Worm (Caenorhabditis elegans) whole organism, late embryonic: ENCODE measurements around the gene cogc-8.

Source experiments
- C08G9.2 ChIP-seq: sonication (generic microtip); optimal IDR thresholded peaks from 2 replicates; lab custom pipeline; 2016; ENCODE audit warnings: mild to moderate bottlenecking, missing genetic modification characterization, moderate library complexity, missing compliant biosample characterization
- C38D4.7 ChIP-seq: fragments of 200-800 bp; sonication (Bioruptor generic); optimal IDR thresholded peaks from 2 replicates; lab custom pipeline; 2018; ENCODE audit warnings: mild to moderate bottlenecking, missing genetic modification characterization, moderate library complexity, missing compliant biosample characterization
- F13H6.1 ChIP-seq: sonication (generic microtip); optimal IDR thresholded peaks from 2 replicates; lab custom pipeline; 2016; ENCODE audit warnings: missing genetic modification characterization, missing compliant biosample characterization
- ahr-1 ChIP-seq: sonication (generic microtip); optimal IDR thresholded peaks from 2 replicates; lab custom pipeline; 2016; ENCODE audit warnings: missing genetic modification characterization, missing compliant biosample characterization
- ama-1 ChIP-seq: fragments of 150-350 bp; optimal IDR thresholded peaks from 2 replicates; lab custom pipeline; 2014
- ceh-18 ChIP-seq: sonication (generic microtip); optimal IDR thresholded peaks from 2 replicates; lab custom pipeline; 2016; ENCODE audit warnings: missing genetic modification characterization, missing compliant biosample characterization
- ceh-19 ChIP-seq: fragments of 200-800 bp; sonication (Bioruptor generic); optimal IDR thresholded peaks from 2 replicates; lab custom pipeline; 2018; ENCODE audit warnings: mild to moderate bottlenecking, missing genetic modification characterization, missing compliant biosample characterization
- ceh-2 ChIP-seq: sonication (generic microtip); optimal IDR thresholded peaks from 2 replicates; lab custom pipeline; 2016; ENCODE audit warnings: missing genotype, missing genetic modification characterization, missing compliant biosample characterization
- ceh-22 ChIP-seq: sonication (generic microtip); optimal IDR thresholded peaks from 2 replicates; lab custom pipeline; 2017; ENCODE audit warnings: missing biosample characterization, missing genetic modification characterization
- ceh-24 ChIP-seq: sonication (generic microtip); optimal IDR thresholded peaks from 2 replicates; lab custom pipeline; 2016; ENCODE audit warnings: mild to moderate bottlenecking, missing genetic modification characterization, missing compliant biosample characterization
- ceh-31 ChIP-seq: sonication (generic microtip); optimal IDR thresholded peaks from 2 replicates; lab custom pipeline; 2016; ENCODE audit warnings: missing genetic modification characterization, missing compliant biosample characterization
- ceh-34 ChIP-seq: sonication (generic microtip); optimal IDR thresholded peaks from 2 replicates; lab custom pipeline; 2016; ENCODE audit warnings: mild to moderate bottlenecking, missing genetic modification characterization, missing compliant biosample characterization
- ceh-48 ChIP-seq: sonication (generic microtip); optimal IDR thresholded peaks from 2 replicates; lab custom pipeline; 2016; ENCODE audit warnings: missing genetic modification characterization, inconsistent platforms, missing compliant biosample characterization
- ceh-6 ChIP-seq: fragments of 200-800 bp; sonication (Bioruptor generic); optimal IDR thresholded peaks from 2 replicates; lab custom pipeline; 2018; ENCODE audit warnings: mild to moderate bottlenecking, missing genetic modification characterization, missing compliant biosample characterization
- ceh-9 ChIP-seq: sonication (generic microtip); optimal IDR thresholded peaks from 2 replicates; lab custom pipeline; 2016; ENCODE audit warnings: mild to moderate bottlenecking, missing genetic modification characterization, inconsistent platforms, missing compliant biosample characterization
- che-1 ChIP-seq: sonication (generic microtip); optimal IDR thresholded peaks from 2 replicates; lab custom pipeline; 2016; ENCODE audit warnings: mild to moderate bottlenecking, missing genetic modification characterization, missing compliant biosample characterization
- dmd-4 ChIP-seq: sonication (generic microtip); optimal IDR thresholded peaks from 2 replicates; lab custom pipeline; 2016; ENCODE audit warnings: borderline replicate concordance, missing genetic modification characterization, missing compliant biosample characterization
- elt-2 ChIP-seq: sonication (generic microtip); optimal IDR thresholded peaks from 2 replicates; lab custom pipeline; 2016; ENCODE audit warnings: missing genetic modification reagents, missing genetic modification characterization, missing compliant biosample characterization
- ets-4 ChIP-seq: sonication (generic microtip); optimal IDR thresholded peaks from 2 replicates; lab custom pipeline; 2016; ENCODE audit warnings: missing genetic modification characterization, missing compliant biosample characterization
- eyg-1 ChIP-seq: sonication (generic microtip); optimal IDR thresholded peaks from 2 replicates; lab custom pipeline; 2016; ENCODE audit warnings: missing genotype, missing genetic modification characterization, missing compliant biosample characterization
- fax-1 ChIP-seq: sonication (generic microtip); optimal IDR thresholded peaks from 2 replicates; lab custom pipeline; 2016; ENCODE audit warnings: missing genotype, missing genetic modification characterization, missing compliant biosample characterization
- fkh-6 ChIP-seq: sonication (generic microtip); optimal IDR thresholded peaks from 2 replicates; lab custom pipeline; 2016; ENCODE audit warnings: missing genetic modification characterization, missing compliant biosample characterization
- gmeb-2 ChIP-seq: sonication (generic microtip); optimal IDR thresholded peaks from 2 replicates; lab custom pipeline; 2016; ENCODE audit warnings: missing genetic modification characterization, inconsistent platforms, missing compliant biosample characterization
- hlh-15 ChIP-seq: sonication (generic microtip); optimal IDR thresholded peaks from 2 replicates; lab custom pipeline; 2016; ENCODE audit warnings: missing genetic modification characterization, missing compliant biosample characterization
- hlh-6 ChIP-seq: sonication (generic microtip); optimal IDR thresholded peaks from 2 replicates; lab custom pipeline; 2016; ENCODE audit warnings: missing genotype, missing genetic modification characterization, missing compliant biosample characterization
- hlh-8 ChIP-seq: sonication (generic microtip); optimal IDR thresholded peaks from 2 replicates; lab custom pipeline; 2016; ENCODE audit warnings: missing genotype, missing genetic modification characterization, missing compliant biosample characterization
- lim-6 ChIP-seq: sonication (generic microtip); optimal IDR thresholded peaks from 2 replicates; lab custom pipeline; 2016; ENCODE audit warnings: missing genetic modification characterization, missing compliant biosample characterization
- lin-11 ChIP-seq: fragments of 200-800 bp; sonication (Bioruptor generic); optimal IDR thresholded peaks from 2 replicates; lab custom pipeline; 2018; ENCODE audit warnings: mild to moderate bottlenecking, missing genetic modification characterization, missing compliant biosample characterization
- mec-3 ChIP-seq: sonication (generic microtip); optimal IDR thresholded peaks from 2 replicates; lab custom pipeline; 2016; ENCODE audit warnings: borderline replicate concordance, missing genetic modification characterization, missing compliant biosample characterization
- nfya-1 ChIP-seq: sonication (generic microtip); optimal IDR thresholded peaks from 2 replicates; lab custom pipeline; 2017; ENCODE audit warnings: missing genetic modification characterization, mild to moderate bottlenecking, missing compliant biosample characterization, antibody characterized with exemption, moderate library complexity
- npax-4 ChIP-seq: sonication (generic microtip); optimal IDR thresholded peaks from 2 replicates; lab custom pipeline; 2016; ENCODE audit warnings: missing genetic modification characterization, missing compliant biosample characterization
- odd-2 ChIP-seq: sonication (generic microtip); optimal IDR thresholded peaks from 2 replicates; lab custom pipeline; 2017; ENCODE audit warnings: antibody characterized with exemption, mild to moderate bottlenecking, missing genetic modification characterization, missing compliant biosample characterization
- pat-9 ChIP-seq: fragments of 200-800 bp; sonication (Bioruptor generic); optimal IDR thresholded peaks from 2 replicates; lab custom pipeline; 2018; ENCODE audit warnings: mild to moderate bottlenecking, missing genetic modification characterization, moderate library complexity, missing compliant biosample characterization
- pha-2 ChIP-seq: sonication (generic microtip); optimal IDR thresholded peaks from 2 replicates; lab custom pipeline; 2017; ENCODE audit warnings: mild to moderate bottlenecking, missing genetic modification characterization, missing compliant biosample characterization
- pha-4 ChIP-seq: fragments of 150-350 bp; optimal IDR thresholded peaks from 2 replicates; lab custom pipeline; 2018; ENCODE audit warnings: missing biosample characterization, missing genetic modification reagents, missing genetic modification characterization
- pqm-1 ChIP-seq: sonication (generic microtip); optimal IDR thresholded peaks from 2 replicates; lab custom pipeline; 2016; ENCODE audit warnings: missing genetic modification characterization, missing compliant biosample characterization
- ref-2 ChIP-seq: sonication (generic microtip); optimal IDR thresholded peaks from 2 replicates; lab custom pipeline; 2016; ENCODE audit warnings: missing genetic modification characterization, missing compliant biosample characterization
- rnt-1 ChIP-seq: sonication (generic microtip); optimal IDR thresholded peaks from 2 replicates; lab custom pipeline; 2016; ENCODE audit warnings: missing genetic modification characterization, missing compliant biosample characterization
- sox-2 ChIP-seq: fragments of 200-800 bp; sonication (Bioruptor generic); IDR thresholded peaks from 2 replicates; pipeline ENCODE4 v1.3.6; 2022; ENCODE audit warnings: missing genetic modification reagents, missing genetic modification characterization, missing compliant biosample characterization
- syd-9 ChIP-seq: sonication (generic microtip); optimal IDR thresholded peaks from 2 replicates; lab custom pipeline; 2016; ENCODE audit warnings: mild to moderate bottlenecking, missing genetic modification characterization, moderate library complexity, missing compliant biosample characterization
- tbx-2 ChIP-seq: sonication (generic microtip); optimal IDR thresholded peaks from 2 replicates; lab custom pipeline; 2016; ENCODE audit warnings: missing genetic modification characterization, missing compliant biosample characterization
- tbx-7 ChIP-seq: sonication (generic microtip); optimal IDR thresholded peaks from 2 replicates; lab custom pipeline; 2016; ENCODE audit warnings: missing genotype, missing genetic modification characterization, missing compliant biosample characterization
- ttx-3 ChIP-seq: sonication (generic microtip); optimal IDR thresholded peaks from 2 replicates; lab custom pipeline; 2016; ENCODE audit warnings: missing genetic modification reagents, missing genetic modification characterization, missing compliant biosample characterization
- unc-3 ChIP-seq, 2 experiments: fragments of 200-800 bp in 1 of 2; sonication (Bioruptor generic) in 1 of 2; sonication (generic microtip) in 1 of 2; conservative IDR thresholded peaks in 1 of 2; optimal IDR thresholded peaks in 1 of 2; 2 replicates each; pipeline versions ENCODE4 v1.3.6 to Lab custom; 2016 to 2022; ENCODE audit warnings: missing compliant biosample characterization in 2 of 2, missing genetic modification characterization in 2 of 2, missing genetic modification reagents in 1 of 2
- unc-42 ChIP-seq: sonication (generic microtip); optimal IDR thresholded peaks from 2 replicates; lab custom pipeline; 2016; ENCODE audit warnings: missing genotype, missing genetic modification characterization, missing compliant biosample characterization
- unc-55 ChIP-seq: sonication (generic microtip); optimal IDR thresholded peaks from 2 replicates; lab custom pipeline; 2017; ENCODE audit warnings: missing biosample characterization, missing genetic modification reagents, missing genetic modification characterization
- unc-86 ChIP-seq: sonication (generic microtip); optimal IDR thresholded peaks from 2 replicates; lab custom pipeline; 2016; ENCODE audit warnings: missing genetic modification characterization, missing compliant biosample characterization
- zip-5 ChIP-seq: sonication (generic microtip); optimal IDR thresholded peaks from 2 replicates; lab custom pipeline; 2016; ENCODE audit warnings: missing genetic modification characterization, missing compliant biosample characterization
- ztf-16 ChIP-seq: sonication (generic microtip); optimal IDR thresholded peaks from 2 replicates; lab custom pipeline; 2017; ENCODE audit warnings: missing genetic modification characterization, missing compliant biosample characterization

Gene cogc-8

ce11 chrIV:240257-240754, at the start of gene cogc-8, which contains the start of gene fnta-1:
Gene cogc-8, plus strand, starts transcription at chrIV:240451.
Gene fnta-1, minus strand, starts transcription at chrIV:240307.
- TF ChIP-seq ceh-48 (tag; lab: Kevin White, UChicago) (no peak), ceh-6 (no peak), ceh-31 (peak; percentile 12), sox-2 (no peak), zip-5 (tag; lab: Kevin White, UChicago) (no peak), eyg-1 (tag; lab: Kevin White, UChicago) (no peak), unc-42 (tag; lab: Kevin White, UChicago) (peak; percentile 18), ceh-22 (tag; lab: Kevin White, UChicago) (no peak), che-1 (tag; lab: Kevin White, UChicago) (no peak), ceh-2 (no peak), C08G9.2 (tag; lab: Kevin White, UChicago) (no peak), ref-2 (tag; lab: Kevin White, UChicago) (no peak), elt-2 (tag; lab: Kevin White, UChicago) (peak; percentile 42), unc-86 (tag; lab: Kevin White, UChicago) (no peak), ceh-19 (GFP tag; lab: Kevin White, UChicago) (no peak)

- TF ChIP-seq ceh-9 (tag; lab: Kevin White, UChicago), result no peak
- TF ChIP-seq nfya-1 (tag; lab: Kevin White, UChicago), result peak; percentile 35
- no peak for TF ChIP-seq ama-1 (lab: Kevin White, UChicago)
- TF ChIP-seq hlh-6 (tag; lab: Kevin White, UChicago), result peak; percentile 39
- peak; percentile 71 for TF ChIP-seq ceh-34 (tag; lab: Kevin White, UChicago)
- TF ChIP-seq ceh-31, result peak; percentile 93
- peak; percentile 65 for TF ChIP-seq pha-2 (tag; lab: Kevin White, UChicago)
- peak; percentile 81 for TF ChIP-seq elt-2 (tag; lab: Kevin White, UChicago)
- TF ChIP-seq lim-6 (tag; lab: Kevin White, UChicago), result peak; percentile 58
- TF ChIP-seq fkh-6 (tag; lab: Kevin White, UChicago), result peak; percentile 52
- no peak for TF ChIP-seq npax-4 (tag; lab: Kevin White, UChicago)
- TF ChIP-seq pat-9 (tag; lab: Kevin White, UChicago), result no peak
- TF ChIP-seq ceh-24 (tag; lab: Kevin White, UChicago), result no peak
- TF ChIP-seq odd-2, result no peak
- TF ChIP-seq zip-5 (tag; lab: Kevin White, UChicago), result peak; percentile 89
- peak; percentile 44 for TF ChIP-seq hlh-15 (tag; lab: Kevin White, UChicago)
- TF ChIP-seq dmd-4 (tag; lab: Kevin White, UChicago), result no peak
- TF ChIP-seq ceh-22 (tag; lab: Kevin White, UChicago), result no peak
- peak; percentile 56 for TF ChIP-seq ceh-18 (tag; lab: Kevin White, UChicago)
- peak; percentile 53 for TF ChIP-seq eyg-1 (tag; lab: Kevin White, UChicago)
- peak; percentile 63 for TF ChIP-seq F13H6.1
- TF ChIP-seq unc-3 (GFP tag; conservative IDR thresholded peaks at IDR 0.05; lab: Robert Waterston, UW), result peak; percentile 57
- TF ChIP-seq unc-3 (tag; optimal IDR thresholded peaks at IDR 0.05; lab: Kevin White, UChicago), result no peak
- TF ChIP-seq sox-2, result no peak
- no peak for TF ChIP-seq pha-4 (tag; lab: Kevin White, UChicago)
- peak; percentile 51 for TF ChIP-seq ttx-3 (tag; lab: Kevin White, UChicago)
- no peak for TF ChIP-seq C38D4.7 (GFP tag; lab: Kevin White, UChicago)
- TF ChIP-seq ceh-48 (tag; lab: Kevin White, UChicago), result peak; percentile 11
- TF ChIP-seq unc-55 (GFP tag; lab: Kevin White, UChicago), result peak; percentile 67
- peak; percentile 86 for TF ChIP-seq ceh-2
- peak; percentile 91 for TF ChIP-seq hlh-8 (tag; lab: Kevin White, UChicago)
- TF ChIP-seq C08G9.2 (tag; lab: Kevin White, UChicago), result peak; percentile 94
- TF ChIP-seq gmeb-2, result no peak
- peak; percentile 92 for TF ChIP-seq tbx-7 (tag; lab: Kevin White, UChicago)
- no peak for TF ChIP-seq lin-11 (tag; lab: Kevin White, UChicago)
- peak; percentile 87 for TF ChIP-seq ets-4 (tag; lab: Kevin White, UChicago)
- TF ChIP-seq fax-1 (tag; lab: Kevin White, UChicago), result peak; percentile 74
- peak; percentile 28 for TF ChIP-seq pqm-1 (tag; lab: Kevin White, UChicago)
- peak; percentile 41 for TF ChIP-seq unc-86 (tag; lab: Kevin White, UChicago)
- peak; percentile 56 for TF ChIP-seq mec-3 (tag; lab: Kevin White, UChicago)
- peak; percentile 74 for TF ChIP-seq rnt-1
- TF ChIP-seq ahr-1 (tag; lab: Kevin White, UChicago), result peak; percentile 65
- TF ChIP-seq ztf-16 (tag; lab: Kevin White, UChicago), result peak; percentile 53
- peak; percentile 32 for TF ChIP-seq unc-42 (tag; lab: Kevin White, UChicago)
- no peak for TF ChIP-seq syd-9 (tag; lab: Kevin White, UChicago)
- TF ChIP-seq tbx-2 (tag; lab: Kevin White, UChicago), result peak; percentile 90
Observed at ce11 chrIV:192046-192445, 48.2 kb upstream of the cogc-8 start, which contains the start of gene Y38C1AA.12. Gene Y38C1AA.12, plus strand, starts transcription at chrIV:192256.
